Fruit fly (Drosophila melanogaster) S2 (cell line): ENCODE measurements around the gene CG11076.

Experiments used
- CG8478 ChIP-seq: fragments of >200 bp; optimal IDR thresholded peaks from 2 replicates; lab custom pipeline; 2018
- CTCF ChIP-seq, 2 experiments: fragments of >200 bp; optimal IDR thresholded peaks; 2 replicates each; lab custom pipeline; 2018

DNA sequence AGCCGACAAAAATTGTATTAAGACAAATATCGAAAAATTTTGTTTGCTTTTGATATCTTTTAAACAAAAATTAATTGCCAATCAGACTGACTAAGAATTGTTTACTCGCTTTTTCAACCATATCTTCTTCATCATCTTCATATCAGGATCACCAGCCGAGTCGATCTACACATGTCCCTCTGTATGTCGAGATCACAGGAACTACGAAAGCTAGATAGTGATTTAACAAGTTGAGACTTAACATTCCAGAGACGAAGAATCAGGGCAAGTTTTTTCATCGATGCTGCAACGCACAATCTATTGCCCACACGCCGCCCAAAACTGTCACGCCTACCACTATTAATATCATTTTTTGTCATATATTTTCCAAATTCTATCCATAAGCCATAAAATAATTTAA lies 420 bp downstream of the CG11076 start, which contains the start of gene ATPsynbeta:
- TF ChIP-seq CG8478: no peak
- no peak for TF ChIP-seq CTCF (optimal IDR thresholded peaks at IDR 0.05; lab: Kevin White, UChicago)
